Worm (Caenorhabditis elegans) whole organism, late embryonic: ENCODE data around the gene VZK822L.2.

Source experiments
- C08G9.2 ChIP-seq: sonication (generic microtip); optimal IDR thresholded peaks from 2 replicates; lab custom pipeline; 2016; ENCODE audit warnings: mild to moderate bottlenecking, missing genetic modification characterization, moderate library complexity, missing compliant biosample characterization
- C38D4.7 ChIP-seq: fragments of 200-800 bp; sonication (Bioruptor generic); optimal IDR thresholded peaks from 2 replicates; lab custom pipeline; 2018; ENCODE audit warnings: mild to moderate bottlenecking, missing genetic modification characterization, moderate library complexity, missing compliant biosample characterization
- F13H6.1 ChIP-seq: sonication (generic microtip); optimal IDR thresholded peaks from 2 replicates; lab custom pipeline; 2016; ENCODE audit warnings: missing genetic modification characterization, missing compliant biosample characterization
- K09A11.1 ChIP-seq: sonication (generic microtip); optimal IDR thresholded peaks from 2 replicates; lab custom pipeline; 2017; ENCODE audit warnings: antibody characterized with exemption, mild to moderate bottlenecking, missing genetic modification characterization, missing compliant biosample characterization; ENCODE audit not compliant: insufficient read depth
- T23F11.4 ChIP-seq: fragments of 200-800 bp; sonication (Bioruptor generic); optimal IDR thresholded peaks from 2 replicates; lab custom pipeline; 2018; ENCODE audit warnings: mild to moderate bottlenecking, missing genetic modification characterization, missing compliant biosample characterization
- Y22D7AL.16 ChIP-seq: sonication (generic microtip); optimal IDR thresholded peaks from 2 replicates; lab custom pipeline; 2016; ENCODE audit warnings: missing genetic modification characterization, missing compliant biosample characterization
- ama-1 ChIP-seq: fragments of 150-350 bp; optimal IDR thresholded peaks from 2 replicates; lab custom pipeline; 2014
- ceh-18 ChIP-seq: sonication (generic microtip); optimal IDR thresholded peaks from 2 replicates; lab custom pipeline; 2016; ENCODE audit warnings: missing genetic modification characterization, missing compliant biosample characterization
- ceh-19 ChIP-seq: fragments of 200-800 bp; sonication (Bioruptor generic); optimal IDR thresholded peaks from 2 replicates; lab custom pipeline; 2018; ENCODE audit warnings: mild to moderate bottlenecking, missing genetic modification characterization, missing compliant biosample characterization
- ceh-22 ChIP-seq: sonication (generic microtip); optimal IDR thresholded peaks from 2 replicates; lab custom pipeline; 2017; ENCODE audit warnings: missing biosample characterization, missing genetic modification characterization
- ceh-31 ChIP-seq: sonication (generic microtip); optimal IDR thresholded peaks from 2 replicates; lab custom pipeline; 2016; ENCODE audit warnings: missing genetic modification characterization, missing compliant biosample characterization
- ceh-48 ChIP-seq: sonication (generic microtip); optimal IDR thresholded peaks from 2 replicates; lab custom pipeline; 2016; ENCODE audit warnings: missing genetic modification characterization, inconsistent platforms, missing compliant biosample characterization
- ceh-9 ChIP-seq: sonication (generic microtip); optimal IDR thresholded peaks from 2 replicates; lab custom pipeline; 2016; ENCODE audit warnings: mild to moderate bottlenecking, missing genetic modification characterization, inconsistent platforms, missing compliant biosample characterization
- che-1 ChIP-seq: sonication (generic microtip); optimal IDR thresholded peaks from 2 replicates; lab custom pipeline; 2016; ENCODE audit warnings: mild to moderate bottlenecking, missing genetic modification characterization, missing compliant biosample characterization
- dmd-4 ChIP-seq: sonication (generic microtip); optimal IDR thresholded peaks from 2 replicates; lab custom pipeline; 2016; ENCODE audit warnings: borderline replicate concordance, missing genetic modification characterization, missing compliant biosample characterization
- elt-2 ChIP-seq: sonication (generic microtip); optimal IDR thresholded peaks from 2 replicates; lab custom pipeline; 2016; ENCODE audit warnings: missing genetic modification reagents, missing genetic modification characterization, missing compliant biosample characterization
- fax-1 ChIP-seq: sonication (generic microtip); optimal IDR thresholded peaks from 2 replicates; lab custom pipeline; 2016; ENCODE audit warnings: missing genotype, missing genetic modification characterization, missing compliant biosample characterization
- hlh-13 ChIP-seq: fragments of 200-800 bp; sonication (Bioruptor generic); optimal IDR thresholded peaks from 2 replicates; lab custom pipeline; 2018; ENCODE audit warnings: mild to moderate bottlenecking, missing genetic modification characterization, missing compliant biosample characterization
- hlh-15 ChIP-seq: sonication (generic microtip); optimal IDR thresholded peaks from 2 replicates; lab custom pipeline; 2016; ENCODE audit warnings: missing genetic modification characterization, missing compliant biosample characterization
- hlh-30 ChIP-seq: sonication (generic microtip); optimal IDR thresholded peaks from 2 replicates; lab custom pipeline; 2017; ENCODE audit warnings: antibody characterized with exemption, missing genetic modification characterization, missing compliant biosample characterization; ENCODE audit not compliant: insufficient read depth
- hlh-6 ChIP-seq: sonication (generic microtip); optimal IDR thresholded peaks from 2 replicates; lab custom pipeline; 2016; ENCODE audit warnings: missing genotype, missing genetic modification characterization, missing compliant biosample characterization
- hlh-8 ChIP-seq: sonication (generic microtip); optimal IDR thresholded peaks from 2 replicates; lab custom pipeline; 2016; ENCODE audit warnings: missing genotype, missing genetic modification characterization, missing compliant biosample characterization
- lim-6 ChIP-seq: sonication (generic microtip); optimal IDR thresholded peaks from 2 replicates; lab custom pipeline; 2016; ENCODE audit warnings: missing genetic modification characterization, missing compliant biosample characterization
- lin-11 ChIP-seq: fragments of 200-800 bp; sonication (Bioruptor generic); optimal IDR thresholded peaks from 2 replicates; lab custom pipeline; 2018; ENCODE audit warnings: mild to moderate bottlenecking, missing genetic modification characterization, missing compliant biosample characterization
- nfya-1 ChIP-seq: sonication (generic microtip); optimal IDR thresholded peaks from 2 replicates; lab custom pipeline; 2017; ENCODE audit warnings: missing genetic modification characterization, mild to moderate bottlenecking, missing compliant biosample characterization, antibody characterized with exemption, moderate library complexity
- nhr-232 ChIP-seq: sonication (generic microtip); optimal IDR thresholded peaks from 2 replicates; lab custom pipeline; 2016; ENCODE audit warnings: missing genetic modification characterization, missing compliant biosample characterization
- npax-4 ChIP-seq: sonication (generic microtip); optimal IDR thresholded peaks from 2 replicates; lab custom pipeline; 2016; ENCODE audit warnings: missing genetic modification characterization, missing compliant biosample characterization
- odd-2 ChIP-seq: sonication (generic microtip); optimal IDR thresholded peaks from 2 replicates; lab custom pipeline; 2017; ENCODE audit warnings: antibody characterized with exemption, mild to moderate bottlenecking, missing genetic modification characterization, missing compliant biosample characterization
- pha-4 ChIP-seq: fragments of 150-350 bp; optimal IDR thresholded peaks from 2 replicates; lab custom pipeline; 2018; ENCODE audit warnings: missing biosample characterization, missing genetic modification reagents, missing genetic modification characterization
- pqm-1 ChIP-seq: sonication (generic microtip); optimal IDR thresholded peaks from 2 replicates; lab custom pipeline; 2016; ENCODE audit warnings: missing genetic modification characterization, missing compliant biosample characterization
- pros-1 ChIP-seq: fragments of 150-350 bp; optimal IDR thresholded peaks from 2 replicates; lab custom pipeline; 2014; ENCODE audit warnings: missing biosample characterization, missing genetic modification reagents, missing genetic modification characterization
- rnt-1 ChIP-seq: sonication (generic microtip); optimal IDR thresholded peaks from 2 replicates; lab custom pipeline; 2016; ENCODE audit warnings: missing genetic modification characterization, missing compliant biosample characterization
- sdc-2 ChIP-seq: sonication (generic microtip); optimal IDR thresholded peaks from 2 replicates; lab custom pipeline; 2016; ENCODE audit warnings: missing genotype, missing genetic modification characterization, missing compliant biosample characterization
- sox-2 ChIP-seq: fragments of 200-800 bp; sonication (Bioruptor generic); IDR thresholded peaks from 2 replicates; pipeline ENCODE4 v1.3.6; 2022; ENCODE audit warnings: missing genetic modification reagents, missing genetic modification characterization, missing compliant biosample characterization
- sox-4 ChIP-seq: sonication (generic microtip); optimal IDR thresholded peaks from 2 replicates; lab custom pipeline; 2017; ENCODE audit warnings: mild to moderate bottlenecking, missing genetic modification characterization, inconsistent platforms, missing compliant biosample characterization
- syd-9 ChIP-seq: sonication (generic microtip); optimal IDR thresholded peaks from 2 replicates; lab custom pipeline; 2016; ENCODE audit warnings: mild to moderate bottlenecking, missing genetic modification characterization, moderate library complexity, missing compliant biosample characterization
- tbx-2 ChIP-seq: sonication (generic microtip); optimal IDR thresholded peaks from 2 replicates; lab custom pipeline; 2016; ENCODE audit warnings: missing genetic modification characterization, missing compliant biosample characterization
- ttx-3 ChIP-seq: sonication (generic microtip); optimal IDR thresholded peaks from 2 replicates; lab custom pipeline; 2016; ENCODE audit warnings: missing genetic modification reagents, missing genetic modification characterization, missing compliant biosample characterization
- unc-55 ChIP-seq: sonication (generic microtip); optimal IDR thresholded peaks from 2 replicates; lab custom pipeline; 2017; ENCODE audit warnings: missing biosample characterization, missing genetic modification reagents, missing genetic modification characterization
- unc-86 ChIP-seq: sonication (generic microtip); optimal IDR thresholded peaks from 2 replicates; lab custom pipeline; 2016; ENCODE audit warnings: missing genetic modification characterization, missing compliant biosample characterization
- zip-5 ChIP-seq: sonication (generic microtip); optimal IDR thresholded peaks from 2 replicates; lab custom pipeline; 2016; ENCODE audit warnings: missing genetic modification characterization, missing compliant biosample characterization
- ztf-16 ChIP-seq: sonication (generic microtip); optimal IDR thresholded peaks from 2 replicates; lab custom pipeline; 2017; ENCODE audit warnings: missing genetic modification characterization, missing compliant biosample characterization

The VZK822L.2 gene

ce11 chrIV:11956387-11956786 lies 44.6 kb downstream of the VZK822L.2 start:
- TF ChIP-seq sox-2 (GFP tag; lab: Robert Waterston, UW) (no peak), Y22D7AL.16 (tag; lab: Kevin White, UChicago) (no peak), unc-86 (tag; lab: Kevin White, UChicago) (no peak), hlh-8 (tag; lab: Kevin White, UChicago) (no peak), sox-4 (tag; lab: Kevin White, UChicago) (no peak), syd-9 (tag; lab: Kevin White, UChicago) (no peak), pros-1 (no peak), pqm-1 (tag; lab: Kevin White, UChicago) (peak; percentile 50), ceh-18 (tag; lab: Kevin White, UChicago) (peak; percentile 85), ceh-22 (tag; lab: Kevin White, UChicago) (no peak), lim-6 (tag; lab: Kevin White, UChicago) (no peak), ceh-19 (GFP tag; lab: Kevin White, UChicago) (no peak), hlh-6 (tag; lab: Kevin White, UChicago) (no peak), ceh-9 (tag; lab: Kevin White, UChicago) (no peak), C08G9.2 (tag; lab: Kevin White, UChicago) (no peak), F13H6.1 (tag; lab: Kevin White, UChicago) (no peak), nhr-232 (tag; lab: Kevin White, UChicago) (no peak), nfya-1 (no peak), ztf-16 (tag; lab: Kevin White, UChicago) (no peak), T23F11.4 (GFP tag; lab: Kevin White, UChicago) (no peak), unc-55 (peak; percentile 37), hlh-30 (tag; lab: Kevin White, UChicago) (peak; percentile 68), ceh-48 (tag; lab: Kevin White, UChicago) (no peak), ama-1 (lab: Kevin White, UChicago) (no peak)
- TF ChIP-seq, all 69 proteins: peak for 4

- TF ChIP-seq fax-1 (tag; lab: Kevin White, UChicago) (no peak), ceh-18 (tag; lab: Kevin White, UChicago) (peak; percentile 4), ceh-31 (tag; lab: Kevin White, UChicago) (no peak)
Observed at ce11 chrIV:11957074-11957473, 45.3 kb downstream of the VZK822L.2 start.

- TF ChIP-seq pha-4 (tag; lab: Kevin White, UChicago) (no peak), hlh-8 (tag; lab: Kevin White, UChicago) (no peak), zip-5 (tag; lab: Kevin White, UChicago) (no peak), ceh-18 (tag; lab: Kevin White, UChicago) (no peak), odd-2 (tag; lab: Kevin White, UChicago) (no peak), npax-4 (no peak), che-1 (tag; lab: Kevin White, UChicago) (no peak), syd-9 (tag; lab: Kevin White, UChicago) (no peak), tbx-2 (tag; lab: Kevin White, UChicago) (no peak), ceh-9 (tag; lab: Kevin White, UChicago) (no peak)
Observed at ce11 chrIV:11959573-11959972, 47.8 kb downstream of the VZK822L.2 start, which contains the start of gene tgt-1. Gene tgt-1, minus strand, starts transcription at chrIV:11959804.

- TF ChIP-seq pha-4 (tag; lab: Kevin White, UChicago) (no peak), fax-1 (tag; lab: Kevin White, UChicago) (no peak), ceh-19 (GFP tag; lab: Kevin White, UChicago) (no peak), lin-11 (tag; lab: Kevin White, UChicago) (no peak), ceh-9 (tag; lab: Kevin White, UChicago) (no peak), ama-1 (lab: Kevin White, UChicago) (no peak), sox-4 (tag; lab: Kevin White, UChicago) (no peak), dmd-4 (tag; lab: Kevin White, UChicago) (no peak), K09A11.1 (tag; lab: Kevin White, UChicago) (no peak), elt-2 (tag; lab: Kevin White, UChicago) (no peak), ceh-31 (tag; lab: Kevin White, UChicago) (no peak), odd-2 (tag; lab: Kevin White, UChicago) (no peak), hlh-13 (GFP tag; lab: Kevin White, UChicago) (no peak), unc-55 (peak; percentile 7), hlh-30 (tag; lab: Kevin White, UChicago) (peak; percentile 16), C08G9.2 (tag; lab: Kevin White, UChicago) (no peak), rnt-1 (tag; lab: Kevin White, UChicago) (no peak), C38D4.7 (GFP tag; lab: Kevin White, UChicago) (no peak), sdc-2 (tag; lab: Kevin White, UChicago) (no peak), T23F11.4 (GFP tag; lab: Kevin White, UChicago) (no peak), zip-5 (tag; lab: Kevin White, UChicago) (no peak), sox-2 (GFP tag; lab: Robert Waterston, UW) (no peak), ttx-3 (tag; lab: Kevin White, UChicago) (no peak), hlh-15 (tag; lab: Kevin White, UChicago) (no peak), F13H6.1 (tag; lab: Kevin White, UChicago) (no peak)
Observed at ce11 chrIV:11961485-11962255, 49.8 kb downstream of the VZK822L.2 start, which contains the start of gene ZK829.7. Gene ZK829.7, minus strand, starts transcription at chrIV:11961535.
